Fruit fly (Drosophila melanogaster) whole organism, embryonic: ENCODE measurements around the gene CG32147.
A peak's percentile ranks its signal among the peaks of the same experiment; 100 is the strongest.

ENCODE experiments used
- ATbp ChIP-seq: fragments of 200-800 bp; sonication (Bioruptor generic); optimal IDR thresholded peaks from 2 replicates; lab custom pipeline; 2017; ENCODE audit warnings: missing biosample characterization, mild to moderate bottlenecking, missing genetic modification characterization, missing genetic modification reagents
- Adf1 ChIP-seq: fragments of 200-800 bp; sonication (Bioruptor generic); IDR thresholded peaks from 2 replicates; pipeline ENCODE4 v1.3.6; 2022; ENCODE audit warnings: missing biosample characterization, missing genetic modification characterization
- B-H2 ChIP-seq: fragments of 200-800 bp; sonication (Bioruptor generic); optimal IDR thresholded peaks from 2 replicates; lab custom pipeline; 2018; ENCODE audit warnings: missing biosample characterization, mild to moderate bottlenecking, missing genetic modification characterization
- CG10321 ChIP-seq: fragments of 200-800 bp; sonication (Bioruptor generic); IDR thresholded peaks from 2 replicates; pipeline ENCODE4 v1.3.6; 2022; ENCODE audit warnings: missing biosample characterization, missing genetic modification characterization
- CG11093 ChIP-seq: fragments of 200-800 bp; sonication (Bioruptor generic); IDR thresholded peaks from 3 replicates; pipeline ENCODE4 v1.3.6; 2022; ENCODE audit warnings: missing biosample characterization, missing genetic modification characterization
- CG12155 ChIP-seq: fragments of 200-800 bp; sonication (Bioruptor generic); optimal IDR thresholded peaks from 3 replicates; lab custom pipeline; 2016; ENCODE audit warnings: missing biosample characterization, missing genetic modification characterization
- CG12391 ChIP-seq: fragments of 200-800 bp; sonication (Bioruptor generic); optimal IDR thresholded peaks from 3 replicates; lab custom pipeline; 2018; ENCODE audit warnings: missing biosample characterization, mild to moderate bottlenecking, missing genetic modification characterization, moderate library complexity
- CG14710 ChIP-seq: fragments of 200-800 bp; sonication (Bioruptor generic); optimal IDR thresholded peaks from 3 replicates; lab custom pipeline; 2019; ENCODE audit warnings: missing biosample characterization, mild to moderate bottlenecking, missing genetic modification characterization, moderate library complexity
- CG15269 ChIP-seq: fragments of 200-800 bp; sonication (Bioruptor generic); optimal IDR thresholded peaks from 2 replicates; lab custom pipeline; 2018; ENCODE audit warnings: missing biosample characterization, mild to moderate bottlenecking, missing genetic modification characterization, moderate library complexity
- CG1529 ChIP-seq: fragments of 200-800 bp; sonication (Bioruptor generic); optimal IDR thresholded peaks from 3 replicates; lab custom pipeline; 2018; ENCODE audit warnings: missing biosample characterization, missing genetic modification characterization
- CG15479 ChIP-seq: fragments of 200-800 bp; sonication (Bioruptor generic); optimal IDR thresholded peaks from 3 replicates; lab custom pipeline; 2019; ENCODE audit warnings: missing biosample characterization, mild to moderate bottlenecking, missing genetic modification characterization, moderate library complexity
- CG1647 ChIP-seq: fragments of 200-800 bp; sonication (Bioruptor generic); optimal IDR thresholded peaks from 3 replicates; lab custom pipeline; 2016; ENCODE audit warnings: missing biosample characterization, missing genetic modification characterization
- CG16815 ChIP-seq: fragments of 200-800 bp; sonication (Bioruptor generic); optimal IDR thresholded peaks from 3 replicates; lab custom pipeline; 2017; ENCODE audit warnings: missing biosample characterization, mild to moderate bottlenecking, missing genetic modification characterization
- CG16863 ChIP-seq: fragments of 200-800 bp; sonication (Bioruptor generic); optimal IDR thresholded peaks from 3 replicates; lab custom pipeline; 2016; ENCODE audit warnings: missing biosample characterization, missing genetic modification characterization
- CG17359 ChIP-seq: fragments of 200-800 bp; sonication (Bioruptor generic); optimal IDR thresholded peaks from 3 replicates; lab custom pipeline; 2018; ENCODE audit warnings: missing biosample characterization, mild to moderate bottlenecking, missing genetic modification characterization, moderate library complexity
- CG17829 ChIP-seq: fragments of 200-800 bp; optimal IDR thresholded peaks from 2 replicates; lab custom pipeline; 2019; ENCODE audit warnings: missing biosample characterization, mild to moderate bottlenecking, missing genetic modification characterization, moderate library complexity
- CG18011 ChIP-seq: fragments of 200-800 bp; sonication (Bioruptor generic); optimal IDR thresholded peaks from 2 replicates; lab custom pipeline; 2017; ENCODE audit warnings: missing biosample characterization, missing genetic modification characterization, mild to moderate bottlenecking, moderate library complexity, missing genotype
- CG2120 ChIP-seq: fragments of 200-800 bp; sonication (Bioruptor generic); optimal IDR thresholded peaks from 3 replicates; lab custom pipeline; 2016; ENCODE audit warnings: missing biosample characterization, missing genetic modification characterization
- CG2712 ChIP-seq: fragments of 200-800 bp; optimal IDR thresholded peaks from 3 replicates; lab custom pipeline; 2019; ENCODE audit warnings: missing biosample characterization, mild to moderate bottlenecking, missing genetic modification characterization, moderate library complexity
- CG30403 ChIP-seq: fragments of 200-800 bp; sonication (Bioruptor generic); optimal IDR thresholded peaks from 3 replicates; lab custom pipeline; 2016; ENCODE audit warnings: missing biosample characterization, missing genetic modification characterization
- CG3065 ChIP-seq: fragments of 200-800 bp; sonication (Bioruptor generic); optimal IDR thresholded peaks from 2 replicates; lab custom pipeline; 2016; ENCODE audit warnings: missing biosample characterization, missing genetic modification characterization
- CG31365 ChIP-seq: fragments of 200-800 bp; sonication (Bioruptor generic); optimal IDR thresholded peaks from 2 replicates; lab custom pipeline; 2018; ENCODE audit warnings: missing biosample characterization, mild to moderate bottlenecking, missing genetic modification characterization
- CG31441 ChIP-seq: fragments of 200-800 bp; sonication (Bioruptor generic); IDR thresholded peaks from 2 replicates; pipeline ENCODE4 v1.3.6; 2022; ENCODE audit warnings: missing biosample characterization, missing genetic modification characterization
- CG3726 ChIP-seq: fragments of 200-800 bp; sonication (Bioruptor generic); IDR thresholded peaks from 3 replicates; pipeline ENCODE4, ENCODE4 v1.3.6; 2022; ENCODE audit warnings: missing biosample characterization, missing genetic modification characterization
- CG4282 ChIP-seq: fragments of 200-800 bp; sonication (Bioruptor generic); optimal IDR thresholded peaks from 2 replicates; lab custom pipeline; 2016; ENCODE audit warnings: missing biosample characterization, missing genetic modification characterization
- CG5180 ChIP-seq: fragments of 200-800 bp; sonication (Bioruptor generic); optimal IDR thresholded peaks from 3 replicates; lab custom pipeline; 2017; ENCODE audit warnings: missing biosample characterization, missing genetic modification characterization, mild to moderate bottlenecking, moderate library complexity, missing genetic modification reagents
- CG9727 ChIP-seq: fragments of 200-800 bp; sonication (Bioruptor generic); optimal IDR thresholded peaks from 3 replicates; lab custom pipeline; 2017; ENCODE audit warnings: missing biosample characterization, mild to moderate bottlenecking, missing genetic modification characterization
- CTCF ChIP-seq: fragments of 200-800 bp; sonication (Bioruptor generic); optimal IDR thresholded peaks from 2 replicates; lab custom pipeline; 2017; ENCODE audit warnings: missing biosample characterization, mild to moderate bottlenecking, missing genetic modification characterization, moderate library complexity
- Chrac-16 ChIP-seq: fragments of 200-800 bp; sonication (Bioruptor generic); optimal IDR thresholded peaks from 3 replicates; lab custom pipeline; 2016; ENCODE audit warnings: missing biosample characterization, missing genetic modification characterization
- D ChIP-seq, 2 experiments: fragments of 200-800 bp in 1 of 2; fragments of >200 bp in 1 of 2; sonication (Bioruptor generic) in 1 of 2; optimal IDR thresholded peaks; 2 replicates in 1 of 2; 3 replicates in 1 of 2; lab custom pipeline; 2017; ENCODE audit warnings: mild to moderate bottlenecking in 1 of 2, missing biosample characterization in 1 of 2, missing genetic modification characterization in 1 of 2, missing genetic modification reagents in 1 of 2
- D19A ChIP-seq: fragments of 200-800 bp; optimal IDR thresholded peaks from 3 replicates; lab custom pipeline; 2019; ENCODE audit warnings: missing biosample characterization, mild to moderate bottlenecking, missing genetic modification characterization, moderate library complexity
- Dp ChIP-seq: fragments of 200-800 bp; sonication (Bioruptor generic); optimal IDR thresholded peaks from 2 replicates; lab custom pipeline; 2018; ENCODE audit warnings: missing biosample characterization, mild to moderate bottlenecking, missing genetic modification characterization, moderate library complexity
- Dref ChIP-seq: fragments of 200-800 bp; sonication (Bioruptor generic); IDR thresholded peaks from 2 replicates; pipeline ENCODE4 v1.3.6; 2022; ENCODE audit warnings: missing biosample characterization, missing genetic modification characterization
- GATAe ChIP-seq: fragments of 200-800 bp; sonication (Bioruptor generic); conservative IDR thresholded peaks from 2 replicates; pipeline ENCODE4 v1.3.6; 2022; ENCODE audit warnings: missing biosample characterization, missing genetic modification characterization
- HmgZ ChIP-seq: fragments of 200-800 bp; sonication (Bioruptor generic); optimal IDR thresholded peaks from 2 replicates; lab custom pipeline; 2018; ENCODE audit warnings: missing biosample characterization, mild to moderate bottlenecking, missing genetic modification characterization
- Hr78 ChIP-seq, 2 experiments: fragments of 200-800 bp in 1 of 2; fragments of >200 bp in 1 of 2; sonication (Bioruptor generic) in 1 of 2; optimal IDR thresholded peaks; 2 replicates each; lab custom pipeline; 2017 to 2019; ENCODE audit warnings: missing biosample characterization in 2 of 2, missing genetic modification characterization in 2 of 2, mild to moderate bottlenecking in 1 of 2, moderate library complexity in 1 of 2
- Kr ChIP-seq: fragments of 200-800 bp; sonication (Bioruptor generic); optimal IDR thresholded peaks from 2 replicates; lab custom pipeline; 2017; ENCODE audit warnings: missing biosample characterization, mild to moderate bottlenecking, missing genetic modification characterization
- Ssrp ChIP-seq: fragments of 200-800 bp; sonication (Bioruptor generic); optimal IDR thresholded peaks from 2 replicates; lab custom pipeline; 2018; ENCODE audit warnings: missing biosample characterization, mild to moderate bottlenecking, missing genetic modification characterization, moderate library complexity
- Usf ChIP-seq: fragments of 200-800 bp; sonication (Bioruptor generic); optimal IDR thresholded peaks from 2 replicates; lab custom pipeline; 2017; ENCODE audit warnings: missing genotype, missing biosample characterization, missing genetic modification characterization
- cas ChIP-seq: fragments of 200-800 bp; sonication (Bioruptor generic); IDR thresholded peaks from 2 replicates; pipeline ENCODE4 v1.3.6; 2022; ENCODE audit warnings: missing biosample characterization, missing genetic modification characterization
- ems ChIP-seq: fragments of 200-800 bp; sonication (Bioruptor generic); optimal IDR thresholded peaks from 3 replicates; lab custom pipeline; 2016; ENCODE audit warnings: missing biosample characterization, missing genetic modification characterization
- h ChIP-seq: fragments of >200 bp; optimal IDR thresholded peaks from 2 replicates; lab custom pipeline; 2017
- hbn ChIP-seq: fragments of 200-800 bp; sonication (Bioruptor generic); IDR thresholded peaks from 2 replicates; pipeline ENCODE4 v1.3.6; 2022; ENCODE audit warnings: missing biosample characterization, missing genetic modification characterization; ENCODE audit not compliant: partially characterized antibody
- luna ChIP-seq: fragments of 200-800 bp; sonication (Bioruptor generic); optimal IDR thresholded peaks from 2 replicates; lab custom pipeline; 2016; ENCODE audit warnings: missing biosample characterization, missing genetic modification characterization
- nerfin-1 ChIP-seq: fragments of 200-800 bp; sonication (Bioruptor generic); optimal IDR thresholded peaks from 3 replicates; lab custom pipeline; 2019; ENCODE audit warnings: missing biosample characterization, mild to moderate bottlenecking, missing genetic modification characterization, moderate library complexity
- pum ChIP-seq: fragments of 200-800 bp; sonication (Bioruptor generic); optimal IDR thresholded peaks from 2 replicates; lab custom pipeline; 2016; ENCODE audit warnings: missing biosample characterization, missing genetic modification characterization
- tin ChIP-seq: fragments of 200-800 bp; sonication (Bioruptor generic); optimal IDR thresholded peaks from 3 replicates; lab custom pipeline; 2016; ENCODE audit warnings: missing biosample characterization, missing genetic modification characterization
- trh ChIP-seq: fragments of 200-800 bp; sonication (Bioruptor generic); optimal IDR thresholded peaks from 2 replicates; lab custom pipeline; 2016; ENCODE audit warnings: missing biosample characterization, missing genetic modification characterization
- unc-4 ChIP-seq: fragments of 200-800 bp; sonication (Bioruptor generic); IDR thresholded peaks from 2 replicates; pipeline ENCODE4 v1.3.6; 2022; ENCODE audit warnings: missing biosample characterization, missing genetic modification characterization; ENCODE audit not compliant: partially characterized antibody
- zen ChIP-seq: fragments of 200-800 bp; sonication (Bioruptor generic); optimal IDR thresholded peaks from 3 replicates; lab custom pipeline; 2018; ENCODE audit warnings: missing biosample characterization, mild to moderate bottlenecking, missing genetic modification characterization, moderate library complexity

The CG32147 gene

DNA sequence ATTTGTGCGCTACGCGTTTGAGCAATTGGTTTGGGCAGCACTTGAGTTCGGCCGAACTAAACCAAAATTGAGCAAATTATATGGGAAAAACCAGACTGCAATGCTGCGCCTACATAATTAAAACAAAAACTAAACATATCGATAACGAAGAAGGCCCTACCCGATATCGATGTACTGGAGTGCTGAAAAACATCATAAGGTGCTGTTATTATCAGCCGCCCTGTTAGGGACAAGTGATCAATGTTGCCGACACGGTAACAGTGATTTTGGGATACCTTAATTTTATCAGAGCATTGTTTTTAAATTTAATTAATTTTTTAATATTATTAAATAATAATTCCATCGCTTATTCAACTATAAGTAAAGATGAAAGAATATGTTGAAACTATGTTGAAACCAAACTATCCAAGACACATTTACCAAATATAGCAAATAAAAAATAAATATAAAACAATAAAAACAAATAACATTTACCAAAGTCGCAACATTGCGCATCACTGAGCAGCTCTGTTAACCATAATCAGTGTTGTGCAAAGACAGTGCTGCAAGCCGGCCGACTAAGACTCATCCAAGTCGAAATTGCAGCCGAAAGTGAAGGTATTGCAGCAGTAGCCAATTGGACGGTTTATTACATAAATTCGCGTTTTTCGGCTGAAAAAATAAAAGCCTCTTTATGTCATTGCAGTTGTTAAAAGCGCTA lies 49.1 kb downstream of the CG32147 start, which contains the start of the genes sstn, Plp and GlyRS (continued):
- TF ChIP-seq ems (GFP tag; lab: Kevin White, UChicago) (no peak), CG3065 (GFP tag; lab: Kevin White, UChicago) (no peak), CG17359 (tag; lab: Kevin White, UChicago) (no peak), Usf (GFP tag; lab: Kevin White, UChicago) (no peak), CG17829 (tag; lab: Kevin White, UChicago) (peak; percentile 55), CG16815 (GFP tag; lab: Kevin White, UChicago) (no peak), Dref (GFP tag; lab: Robert Waterston, UW) (peak; percentile 71), D19A (tag; lab: Kevin White, UChicago) (peak; percentile 33), nerfin-1 (tag; lab: Kevin White, UChicago) (no peak), CG10321 (no peak), Dp (peak; percentile 17), CG14710 (peak; percentile 68), CTCF (GFP tag; lab: Kevin White, UChicago) (no peak), trh (GFP tag; lab: Kevin White, UChicago) (no peak), HmgZ (peak; percentile 7), unc-4 (GFP tag; lab: Robert Waterston, UW) (peak; percentile 51), Adf1 (GFP tag; lab: Robert Waterston, UW) (peak; percentile 13; the same call in 1 of the 2 replicates), h (lab: Kevin White, UChicago) (no peak), CG1529 (GFP tag; lab: Kevin White, UChicago) (peak; percentile 15), CG5180 (GFP tag; lab: Kevin White, UChicago) (peak; percentile 27), CG12391 (peak; percentile 65), CG12155 (GFP tag; lab: Kevin White, UChicago) (peak; percentile 31), Chrac-16 (GFP tag; lab: Kevin White, UChicago) (peak; percentile 38), D (optimal IDR thresholded peaks at IDR 0.05; lab: Kevin White, UChicago) (no peak), D (GFP tag; optimal IDR thresholded peaks at IDR 0.05; lab: Kevin White, UChicago) (peak; percentile 27), CG31441 (GFP tag; lab: Robert Waterston, UW) (peak; percentile 85), GATAe (no peak), tin (GFP tag; lab: Kevin White, UChicago) (peak; percentile 5), CG2712 (peak; percentile 72), luna (GFP tag; lab: Kevin White, UChicago) (no peak), ATbp (GFP tag; lab: Kevin White, UChicago) (no peak), B-H2 (GFP tag; lab: Kevin White, UChicago) (peak; percentile 14), CG15479 (peak; percentile 90), pum (no peak), CG30403 (GFP tag; lab: Kevin White, UChicago) (peak; percentile 47), CG9727 (peak; percentile 17), Hr78 (GFP tag; optimal IDR thresholded peaks at IDR 0.05; lab: Kevin White, UChicago) (no peak), Kr (GFP tag; lab: Kevin White, UChicago) (no peak), CG31365 (tag; lab: Kevin White, UChicago) (no peak), Ssrp (tag; lab: Kevin White, UChicago) (peak; percentile 12), zen (peak; percentile 5), CG11093 (no peak), hbn (GFP tag; lab: Robert Waterston, UW) (peak; percentile 43; the same call in 1 of the 2 replicates), CG2120 (GFP tag; lab: Kevin White, UChicago) (peak; percentile 22), CG16863 (GFP tag; lab: Kevin White, UChicago) (no peak), CG4282 (GFP tag; lab: Kevin White, UChicago) (no peak), CG3726 (GFP tag; lab: Robert Waterston, UW) (no peak), cas (GFP tag; lab: Robert Waterston, UW) (no peak), CG15269 (tag; lab: Kevin White, UChicago) (peak; percentile 33), CG1647 (GFP tag; lab: Kevin White, UChicago) (no peak), CG18011 (GFP tag; lab: Kevin White, UChicago) (no peak)
